Worm (Caenorhabditis elegans) whole organism, young adult: ENCODE data around the gene C39D10.5.

Experiments
- B0019.2 ChIP-seq: fragments of 200-800 bp; sonication (Bioruptor generic); conservative IDR thresholded peaks from 2 replicates; pipeline ENCODE4 v1.3.6; 2022; ENCODE audit warnings: missing genetic modification reagents, missing genetic modification characterization, missing compliant biosample characterization
- B0261.1 ChIP-seq: sonication (generic microtip); optimal IDR thresholded peaks from 2 replicates; lab custom pipeline; 2016; ENCODE audit warnings: mild to moderate bottlenecking, missing genetic modification characterization, moderate library complexity, missing compliant biosample characterization
- C17E4.6 ChIP-seq: fragments of 200-800 bp; sonication (Bioruptor generic); IDR thresholded peaks from 2 replicates; pipeline ENCODE4 v1.3.6; 2022; ENCODE audit warnings: missing genetic modification reagents, missing genetic modification characterization, missing compliant biosample characterization
- F22D6.2 ChIP-seq: sonication (generic microtip); optimal IDR thresholded peaks from 2 replicates; lab custom pipeline; 2016; ENCODE audit warnings: mild to moderate bottlenecking, missing genetic modification characterization, missing compliant biosample characterization
- F23B12.7 ChIP-seq: sonication (generic microtip); optimal IDR thresholded peaks from 2 replicates; lab custom pipeline; 2017; ENCODE audit warnings: missing genetic modification characterization, mild to moderate bottlenecking, missing compliant biosample characterization, antibody characterized with exemption, moderate library complexity; ENCODE audit not compliant: insufficient read depth
- F37B4.10 ChIP-seq: fragments of 200-800 bp; sonication (Bioruptor generic); IDR thresholded peaks from 2 replicates; pipeline ENCODE4 v1.3.6; 2022; ENCODE audit warnings: missing genetic modification characterization, missing compliant biosample characterization
- F39B2.1 ChIP-seq: fragments of 200-800 bp; sonication (Bioruptor generic); IDR thresholded peaks from 2 replicates; pipeline ENCODE4 v1.3.6; 2022; ENCODE audit warnings: missing genetic modification reagents, missing genetic modification characterization, missing compliant biosample characterization
- F55B11.4 ChIP-seq: sonication (generic microtip); optimal IDR thresholded peaks from 2 replicates; lab custom pipeline; 2016; ENCODE audit warnings: missing compliant biosample characterization, missing genetic modification characterization, borderline replicate concordance; ENCODE audit not compliant: insufficient read depth
- F57C9.4 ChIP-seq: sonication (generic microtip); optimal IDR thresholded peaks from 2 replicates; lab custom pipeline; 2017; ENCODE audit warnings: mild to moderate bottlenecking, missing genetic modification characterization, missing compliant biosample characterization
- Y67H2A.10 ChIP-seq: fragments of 200-800 bp; sonication (Bioruptor generic); conservative IDR thresholded peaks from 2 replicates; pipeline ENCODE4 v1.3.6; 2022; ENCODE audit warnings: missing genetic modification reagents, missing genetic modification characterization, missing compliant biosample characterization
- akir-1 ChIP-seq: fragments of 200-800 bp; sonication (Bioruptor generic); optimal IDR thresholded peaks from 2 replicates; lab custom pipeline; 2018; ENCODE audit warnings: mild to moderate bottlenecking, missing genetic modification characterization, moderate library complexity, missing compliant biosample characterization
- attf-3 ChIP-seq: fragments of 200-800 bp; sonication (Bioruptor generic); conservative IDR thresholded peaks from 2 replicates; pipeline ENCODE4 v1.3.6; 2022; ENCODE audit warnings: missing genetic modification reagents, missing genetic modification characterization, missing compliant biosample characterization
- attf-5 ChIP-seq: fragments of 200-800 bp; sonication (Bioruptor generic); optimal IDR thresholded peaks from 2 replicates; lab custom pipeline; 2018; ENCODE audit warnings: mild to moderate bottlenecking, missing genetic modification characterization, missing compliant biosample characterization
- attf-6 ChIP-seq: fragments of 200-800 bp; sonication (Bioruptor generic); IDR thresholded peaks from 2 replicates; pipeline ENCODE4 v1.3.6; 2022; ENCODE audit warnings: missing genetic modification reagents, missing genetic modification characterization, missing compliant biosample characterization
- ccch-3 ChIP-seq: fragments of 200-800 bp; sonication (Bioruptor generic); optimal IDR thresholded peaks from 2 replicates; lab custom pipeline; 2018; ENCODE audit warnings: mild to moderate bottlenecking, missing genetic modification characterization, missing compliant biosample characterization
- cebp-1 ChIP-seq, 2 experiments: fragments of 200-800 bp in 1 of 2; sonication (Bioruptor generic) in 1 of 2; sonication (generic microtip) in 1 of 2; IDR thresholded peaks in 1 of 2; optimal IDR thresholded peaks in 1 of 2; 2 replicates each; pipeline versions ENCODE4 v1.3.6 to Lab custom; 2017 to 2022; ENCODE audit warnings: missing compliant biosample characterization in 2 of 2, missing genetic modification characterization in 2 of 2, mild to moderate bottlenecking in 1 of 2, missing genetic modification reagents in 1 of 2, moderate library complexity in 1 of 2
- ceh-40 ChIP-seq: fragments of 200-800 bp; sonication (Bioruptor generic); IDR thresholded peaks from 2 replicates; pipeline ENCODE4 v1.3.6; 2022; ENCODE audit warnings: missing genetic modification characterization, missing compliant biosample characterization
- ceh-58 ChIP-seq: fragments of 200-800 bp; sonication (Bioruptor generic); IDR thresholded peaks from 2 replicates; pipeline ENCODE4 v1.3.6; 2022; ENCODE audit warnings: missing genetic modification characterization, missing compliant biosample characterization
- die-1 ChIP-seq: sonication (generic microtip); optimal IDR thresholded peaks from 2 replicates; lab custom pipeline; 2016; ENCODE audit warnings: missing genotype, mild to moderate bottlenecking, missing genetic modification characterization, missing compliant biosample characterization
- dox-1 ChIP-seq: fragments of 200-800 bp; sonication (Bioruptor generic); IDR thresholded peaks from 2 replicates; pipeline ENCODE4 v1.3.6; 2022; ENCODE audit warnings: missing genetic modification reagents, missing genetic modification characterization, missing compliant biosample characterization
- dpff-1 ChIP-seq: sonication (generic microtip); optimal IDR thresholded peaks from 2 replicates; lab custom pipeline; 2017; ENCODE audit warnings: mild to moderate bottlenecking, missing genetic modification characterization, missing compliant biosample characterization
- egl-18 ChIP-seq: fragments of 200-800 bp; sonication (Bioruptor generic); IDR thresholded peaks from 2 replicates; pipeline ENCODE4 v1.3.6; 2022; ENCODE audit warnings: missing genetic modification reagents, missing genetic modification characterization, missing compliant biosample characterization
- egl-44 ChIP-seq: fragments of 200-800 bp; sonication (Bioruptor generic); IDR thresholded peaks from 2 replicates; pipeline ENCODE4 v1.3.6; 2022; ENCODE audit warnings: missing genetic modification reagents, missing genetic modification characterization, missing compliant biosample characterization
- egrh-3 ChIP-seq: fragments of 200-800 bp; sonication (Bioruptor generic); IDR thresholded peaks from 2 replicates; pipeline ENCODE4 v1.3.6; 2022; ENCODE audit warnings: missing genetic modification reagents, missing genetic modification characterization, missing compliant biosample characterization
- ets-4 ChIP-seq: fragments of 200-800 bp; sonication (Bioruptor generic); optimal IDR thresholded peaks from 2 replicates; lab custom pipeline; 2018; ENCODE audit warnings: mild to moderate bottlenecking, missing genetic modification characterization, missing compliant biosample characterization
- fkh-3 ChIP-seq: sonication (generic microtip); optimal IDR thresholded peaks from 2 replicates; lab custom pipeline; 2016; ENCODE audit warnings: mild to moderate bottlenecking, missing genetic modification characterization, missing compliant biosample characterization
- him-1 ChIP-seq: sonication (generic microtip); optimal IDR thresholded peaks from 2 replicates; lab custom pipeline; 2016; ENCODE audit warnings: missing genotype, missing genetic modification reagents, missing genetic modification characterization, missing compliant biosample characterization
- lag-1 ChIP-seq: fragments of 200-800 bp; sonication (Bioruptor generic); IDR thresholded peaks from 2 replicates; pipeline ENCODE4 v1.3.6; 2022; ENCODE audit warnings: missing genetic modification reagents, missing genetic modification characterization, missing compliant biosample characterization
- let-607 ChIP-seq, 2 experiments: fragments of 200-800 bp in 1 of 2; sonication (Bioruptor generic) in 1 of 2; sonication (generic microtip) in 1 of 2; optimal IDR thresholded peaks; 2 replicates each; lab custom pipeline; 2016 to 2018; ENCODE audit warnings: mild to moderate bottlenecking in 2 of 2, missing compliant biosample characterization in 2 of 2, missing genetic modification characterization in 2 of 2, moderate library complexity in 2 of 2, missing genotype in 1 of 2
- lin-35 ChIP-seq, 3 experiments: fragments of 150-350 bp in 2 of 3; sonication (generic microtip) in 1 of 3; optimal IDR thresholded peaks; 2 replicates each; lab custom pipeline; 2014 to 2018; ENCODE audit warnings: missing biosample characterization in 3 of 3, missing genetic modification characterization in 3 of 3, missing genetic modification reagents in 3 of 3
- lir-1 ChIP-seq: fragments of 200-800 bp; sonication (Bioruptor generic); conservative IDR thresholded peaks from 2 replicates; pipeline ENCODE4 v1.3.6; 2022; ENCODE audit warnings: missing genetic modification reagents, missing genetic modification characterization, missing compliant biosample characterization
- mcd-1 ChIP-seq: fragments of 200-800 bp; sonication (Bioruptor generic); IDR thresholded peaks from 2 replicates; pipeline ENCODE4 v1.3.6; 2022; ENCODE audit warnings: missing genetic modification reagents, missing genetic modification characterization, missing compliant biosample characterization
- mel-28 ChIP-seq: sonication (generic microtip); optimal IDR thresholded peaks from 2 replicates; lab custom pipeline; 2016; ENCODE audit warnings: borderline replicate concordance, mild to moderate bottlenecking, missing genetic modification characterization, missing compliant biosample characterization
- nfyb-1 ChIP-seq: fragments of 200-800 bp; sonication (Bioruptor generic); IDR thresholded peaks from 2 replicates; pipeline ENCODE4 v1.3.6; 2022; ENCODE audit warnings: missing genetic modification reagents, missing genetic modification characterization, missing compliant biosample characterization
- nhr-120 ChIP-seq: fragments of 200-800 bp; sonication (Bioruptor generic); IDR thresholded peaks from 2 replicates; pipeline ENCODE4 v1.3.6; 2022; ENCODE audit warnings: missing genetic modification characterization, missing compliant biosample characterization
- nhr-27 ChIP-seq: fragments of 200-800 bp; sonication (Bioruptor generic); optimal IDR thresholded peaks from 2 replicates; lab custom pipeline; 2018; ENCODE audit warnings: mild to moderate bottlenecking, missing genetic modification characterization, moderate library complexity, missing compliant biosample characterization
- pbrm-1 ChIP-seq: fragments of 200-800 bp; sonication (Bioruptor generic); IDR thresholded peaks from 2 replicates; pipeline ENCODE4 v1.3.6; 2022; ENCODE audit warnings: missing genetic modification reagents, missing genetic modification characterization, missing compliant biosample characterization
- snpc-1.1 ChIP-seq: sonication (generic microtip); optimal IDR thresholded peaks from 2 replicates; lab custom pipeline; 2017; ENCODE audit warnings: missing genetic modification characterization, mild to moderate bottlenecking, missing compliant biosample characterization, antibody characterized with exemption, moderate library complexity, missing genotype, missing genetic modification reagents; ENCODE audit not compliant: insufficient read depth
- snpc-4 ChIP-seq, 5 experiments: fragments of 150-350 bp in 1 of 5; sonication (generic microtip) in 4 of 5; optimal IDR thresholded peaks; 2 replicates each; lab custom pipeline; 2014 to 2018; ENCODE audit warnings: missing genetic modification characterization in 5 of 5, missing biosample characterization in 3 of 5, antibody characterized with exemption in 2 of 5, mild to moderate bottlenecking in 2 of 5, missing compliant biosample characterization in 2 of 5, missing genotype in 2 of 5, moderate library complexity in 2 of 5, missing genetic modification reagents in 1 of 5
- unc-130 ChIP-seq: sonication (generic microtip); optimal IDR thresholded peaks from 2 replicates; lab custom pipeline; 2016; ENCODE audit warnings: missing genetic modification reagents, missing genetic modification characterization, missing compliant biosample characterization
- xnd-1 ChIP-seq: sonication (generic microtip); optimal IDR thresholded peaks from 2 replicates; lab custom pipeline; 2016; ENCODE audit warnings: missing genotype, missing genetic modification reagents, missing genetic modification characterization, missing compliant biosample characterization
- ztf-26 ChIP-seq: sonication (generic microtip); optimal IDR thresholded peaks from 2 replicates; lab custom pipeline; 2017; ENCODE audit warnings: missing genetic modification characterization, missing compliant biosample characterization
- ztf-28 ChIP-seq: fragments of 200-800 bp; sonication (Bioruptor generic); IDR thresholded peaks from 2 replicates; pipeline ENCODE4 v1.3.6; 2022; ENCODE audit warnings: missing genetic modification reagents, missing genetic modification characterization, missing compliant biosample characterization
- ztf-3 ChIP-seq: fragments of 200-800 bp; sonication (Bioruptor generic); optimal IDR thresholded peaks from 2 replicates; lab custom pipeline; 2018; ENCODE audit warnings: mild to moderate bottlenecking, missing genetic modification characterization, missing compliant biosample characterization

The C39D10.5 gene

DNA sequence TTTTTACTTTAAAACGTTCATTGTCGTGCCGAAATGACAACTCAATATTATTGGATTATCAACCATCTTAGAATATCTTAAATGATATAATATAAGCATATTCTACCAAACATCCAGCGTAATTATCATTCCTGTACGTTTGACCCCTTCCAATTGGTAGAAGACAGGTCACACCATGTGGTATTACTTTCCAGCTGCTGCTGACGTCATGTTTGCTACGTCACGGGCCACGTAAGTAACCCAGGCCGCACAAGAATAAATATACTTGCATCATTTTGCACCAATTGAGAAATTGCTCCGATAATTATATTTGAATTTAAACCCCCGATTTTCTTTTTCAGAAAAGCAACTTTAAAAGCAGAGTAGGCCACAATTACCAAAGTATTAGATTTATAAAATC, 23.4 kb upstream of the C39D10.5 start:
- TF ChIP-seq ceh-40 (GFP tag; lab: Robert Waterston, UW) (no peak), lir-1 (GFP tag; lab: Robert Waterston, UW) (no peak), unc-130 (GFP tag; lab: Kevin White, UChicago) (no peak), fkh-3 (no peak), F39B2.1 (GFP tag; lab: Robert Waterston, UW) (no peak), dpff-1 (no peak), cebp-1 (GFP tag; IDR thresholded peaks at IDR 0.05; lab: Robert Waterston, UW) (no peak), cebp-1 (tag; optimal IDR thresholded peaks at IDR 0.05; lab: Kevin White, UChicago) (no peak), F37B4.10 (GFP tag; lab: Robert Waterston, UW) (no peak), ccch-3 (no peak), him-1 (tag; lab: Kevin White, UChicago) (no peak), egrh-3 (no peak), attf-3 (GFP tag; lab: Robert Waterston, UW) (no peak)

- no peak for TF ChIP-seq pbrm-1 (GFP tag; lab: Robert Waterston, UW)
- TF ChIP-seq nhr-120 = no peak
- no peak for TF ChIP-seq xnd-1 (tag; lab: Kevin White, UChicago)
- TF ChIP-seq attf-5 (GFP tag; lab: Kevin White, UChicago) = no peak
- no peak for TF ChIP-seq ets-4 (GFP tag; lab: Kevin White, UChicago)
- TF ChIP-seq mel-28 = no peak
- no peak for TF ChIP-seq egl-44 (GFP tag; lab: Robert Waterston, UW)
- no peak for TF ChIP-seq ztf-26 (tag; lab: Kevin White, UChicago)
- TF ChIP-seq die-1 = no peak
- TF ChIP-seq F39B2.1 (GFP tag; lab: Robert Waterston, UW) = no peak
- TF ChIP-seq F23B12.7 (tag; lab: Kevin White, UChicago) = no peak
- TF ChIP-seq mcd-1 (GFP tag; lab: Robert Waterston, UW) = no peak
- TF ChIP-seq attf-6 (GFP tag; lab: Robert Waterston, UW) = no peak
- TF ChIP-seq Y67H2A.10 = no peak
- no peak for TF ChIP-seq let-607 (tag; optimal IDR thresholded peaks at IDR 0.05; lab: Kevin White, UChicago)
- TF ChIP-seq F57C9.4 (tag; lab: Kevin White, UChicago) = no peak
- no peak for TF ChIP-seq B0019.2 (GFP tag; lab: Robert Waterston, UW)
- TF ChIP-seq snpc-1.1 = no peak
Observed at ce11 chrX:7913830-7914229, 21.6 kb upstream of the C39D10.5 start, which contains the start of gene C39D10.7. TSS of gene C39D10.7 (minus strand) at chrX:7913930.

- TF ChIP-seq egl-18 (no peak), pbrm-1 (GFP tag; lab: Robert Waterston, UW) (peak; percentile 24; the same call in 1 of the 2 replicates), dox-1 (GFP tag; lab: Robert Waterston, UW) (peak; percentile 28; the same call in 1 of the 2 replicates), nhr-27 (tag; lab: Kevin White, UChicago) (no peak), B0019.2 (GFP tag; lab: Robert Waterston, UW) (no peak), ceh-58 (no peak), lin-35 (GFP tag; optimal IDR thresholded peaks at IDR 0.05; lab: Kevin White, UChicago) (no peak), F22D6.2 (tag; lab: Kevin White, UChicago) (peak; percentile 9), ztf-28 (GFP tag; lab: Robert Waterston, UW) (no peak), nfyb-1 (GFP tag; lab: Robert Waterston, UW) (0 out of 2 replicates have a peak, but pooled peaks have one; percentile 37), him-1 (tag; lab: Kevin White, UChicago) (peak; percentile 76), B0261.1 (tag; lab: Kevin White, UChicago) (peak; percentile 78), lag-1 (no peak), akir-1 (no peak), C17E4.6 (GFP tag; lab: Robert Waterston, UW) (no peak), snpc-4 (GFP tag; optimal IDR thresholded peaks at IDR 0.05; lab: Kevin White, UChicago) (peak; percentile 75), snpc-4 (tag; optimal IDR thresholded peaks at IDR 0.05; lab: Kevin White, UChicago) (peak in 1 of 4 experiments; percentile 67), F55B11.4 (tag; lab: Kevin White, UChicago) (no peak), F23B12.7 (tag; lab: Kevin White, UChicago) (peak; percentile 31), ztf-3 (GFP tag; lab: Kevin White, UChicago) (no peak)
Observed at ce11 chrX:7906430-7907014, 14.3 kb upstream of the C39D10.5 start, which contains the start of gene C39D10.1. TSS of gene C39D10.1 (plus strand) at chrX:7906964.
